Worm (Caenorhabditis elegans): ENCODE data around the gene rgs-5.

The rgs-5 gene

DNA sequence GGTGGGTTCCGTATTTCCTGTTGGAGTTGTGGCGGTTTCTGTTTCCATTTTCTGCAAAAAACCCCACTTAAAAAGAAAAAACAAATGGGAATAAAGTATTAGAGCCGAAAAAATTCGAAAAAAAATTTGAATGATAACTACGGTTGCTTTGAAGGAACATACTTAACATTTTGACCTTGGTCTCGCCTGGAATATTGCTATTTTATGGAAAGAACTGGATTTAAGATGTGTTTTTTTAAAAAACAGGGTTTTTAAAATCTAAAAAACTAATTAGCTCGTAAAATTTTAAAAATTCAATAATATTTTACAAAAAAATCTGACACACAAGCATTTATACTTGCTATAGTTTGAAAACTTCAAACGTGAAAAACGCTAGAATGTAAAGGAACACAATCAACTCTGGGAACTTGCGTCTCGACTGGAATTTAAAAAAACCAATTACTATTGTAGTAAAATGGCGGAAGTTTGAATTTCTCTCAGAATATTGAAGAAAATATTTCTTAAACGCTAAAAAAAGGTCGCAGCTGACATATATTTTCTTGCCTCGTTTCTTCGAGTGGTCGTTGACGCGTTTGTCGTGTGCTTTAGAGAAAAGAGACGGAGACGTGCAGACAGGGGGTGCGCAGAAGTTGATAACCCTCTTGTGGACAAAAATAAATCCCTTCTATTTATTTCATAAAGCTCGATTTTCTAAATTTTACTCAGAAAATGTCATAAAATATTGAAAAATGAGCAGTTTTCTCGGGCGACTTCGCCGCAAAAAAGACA is at the start of gene rgs-5, which contains the start of gene lgg-3 (continued):
- TF ChIP-seq mel-28 (tag; optimal IDR thresholded peaks at IDR 0.05; ENCODE audit: borderline replicate concordance) = no peak
- TF ChIP-seq egrh-3 (GFP tag; IDR thresholded peaks at IDR 0.05) = no peak
- no peak for TF ChIP-seq lsy-27 (tag; optimal IDR thresholded peaks at IDR 0.05; ENCODE audit: borderline replicate concordance, insufficient read depth)
- no peak for TF ChIP-seq B0261.1 (tag; optimal IDR thresholded peaks at IDR 0.05)
- no peak for TF ChIP-seq F57C9.4 (tag; optimal IDR thresholded peaks at IDR 0.05)
- TF ChIP-seq Y53F4B.3 (GFP tag; IDR thresholded peaks at IDR 0.05) = no peak
- no peak for TF ChIP-seq nhr-27 (tag; optimal IDR thresholded peaks at IDR 0.05)
- TF ChIP-seq ceh-58 (GFP tag; IDR thresholded peaks at IDR 0.05) = no peak
- TF ChIP-seq snpc-4 (GFP tag; optimal IDR thresholded peaks at IDR 0.05) = no peak
- TF ChIP-seq snpc-4 (tag; optimal IDR thresholded peaks at IDR 0.05) = peak; percentile 5 to 81 (median 31)
- no peak for TF ChIP-seq rpc-1 (optimal IDR thresholded peaks at IDR 0.05)
- no peak for TF ChIP-seq rpc-1 (tag; optimal IDR thresholded peaks at IDR 0.05)
- TF ChIP-seq K12H6.12 (tag; optimal IDR thresholded peaks at IDR 0.05) = no peak
- peak; percentile 14 for TF ChIP-seq dpl-1 (GFP tag; optimal IDR thresholded peaks at IDR 0.05)
- TF ChIP-seq T26A5.8 (tag; optimal IDR thresholded peaks at IDR 0.05) = no peak
- no peak for TF ChIP-seq zfh-2 (GFP tag; conservative IDR thresholded peaks at IDR 0.05)
- TF ChIP-seq madf-10 (tag; optimal IDR thresholded peaks at IDR 0.05) = no peak
- no peak for TF ChIP-seq bed-2 (GFP tag; IDR thresholded peaks at IDR 0.05)
- TF ChIP-seq rec-8 (tag; optimal IDR thresholded peaks at IDR 0.05) = no peak
- no peak for TF ChIP-seq somi-1 (GFP tag; optimal IDR thresholded peaks at IDR 0.05)
- TF ChIP-seq lag-1 (GFP tag; IDR thresholded peaks at IDR 0.05) = no peak
- TF ChIP-seq ceh-91 (GFP tag; IDR thresholded peaks at IDR 0.05) = peak; percentile 61
- no peak for TF ChIP-seq Y79H2A.3 (GFP tag; conservative IDR thresholded peaks at IDR 0.05)
- TF ChIP-seq F33H1.4 (GFP tag; IDR thresholded peaks at IDR 0.05) = peak; percentile 85
- TF ChIP-seq ekl-4 (GFP tag; IDR thresholded peaks at IDR 0.05) = 0 out of 2 replicates have a peak, but pooled peaks have one; percentile 8
- no peak for TF ChIP-seq fkh-3 (tag; optimal IDR thresholded peaks at IDR 0.05)
- TF ChIP-seq aptf-3 (GFP tag; IDR thresholded peaks at IDR 0.05) = no peak
- TF ChIP-seq snpc-1.1 (tag; optimal IDR thresholded peaks at IDR 0.05; ENCODE audit: insufficient read depth) = peak; percentile 31
- TF ChIP-seq B0035.1 (tag; optimal IDR thresholded peaks at IDR 0.05) = no peak
- no peak for TF ChIP-seq mxl-1 (tag; optimal IDR thresholded peaks at IDR 0.05)
- peak; percentile 12 for TF ChIP-seq ceh-27 (GFP tag; optimal IDR thresholded peaks at IDR 0.05)
- TF ChIP-seq F57A8.1 (GFP tag; optimal IDR thresholded peaks at IDR 0.05) = no peak
- peak; percentile 13; the same call in 1 of the 2 replicates for TF ChIP-seq hmg-1.2 (GFP tag; IDR thresholded peaks at IDR 0.05)
- peak; percentile 44 for TF ChIP-seq tlf-1 (GFP tag; optimal IDR thresholded peaks at IDR 0.05)
- no peak for TF ChIP-seq attf-3 (GFP tag; conservative IDR thresholded peaks at IDR 0.05)
- TF ChIP-seq ceh-40 (GFP tag; IDR thresholded peaks at IDR 0.05) = no peak
- TF ChIP-seq cebp-1 (GFP tag; IDR thresholded peaks at IDR 0.05) = 0 out of 2 replicates have a peak, but pooled peaks have one; percentile 11
- TF ChIP-seq cebp-1 (tag; optimal IDR thresholded peaks at IDR 0.05) = peak; percentile 15
- no peak for TF ChIP-seq hrde-1 (tag; optimal IDR thresholded peaks at IDR 0.05; ENCODE audit: borderline replicate concordance)
